Worm (Caenorhabditis elegans): Measurements from ENCODE around the gene bcas-2.

Gene bcas-2

ce11 chrIII:6236649-6237048, 9.0 kb downstream of the bcas-2 start, which contains the start of gene T12A2.21:
Gene T12A2.21 (minus strand): TSS chrIII:6236749.
- no peak for TF ChIP-seq tbx-37 (GFP tag; conservative IDR thresholded peaks at IDR 0.05)
- no peak for TF ChIP-seq scrt-1 (GFP tag; IDR thresholded peaks at IDR 0.05)
- no peak for TF ChIP-seq ama-1 (optimal IDR thresholded peaks at IDR 0.05)
- no peak for TF ChIP-seq tbx-11 (GFP tag; IDR thresholded peaks at IDR 0.05)
- TF ChIP-seq B0310.2 (tag; optimal IDR thresholded peaks at IDR 0.05): no peak
- TF ChIP-seq hmbx-1 (tag; optimal IDR thresholded peaks at IDR 0.05): no peak
- TF ChIP-seq hmg-4 (GFP tag; optimal IDR thresholded peaks at IDR 0.05): no peak
- TF ChIP-seq tra-4 (tag; optimal IDR thresholded peaks at IDR 0.05): no peak
- no peak for TF ChIP-seq pes-1 (GFP tag; IDR thresholded peaks at IDR 0.05)
- no peak for TF ChIP-seq ceh-13 (GFP tag; optimal IDR thresholded peaks at IDR 0.05)
- TF ChIP-seq ceh-36 (tag; optimal IDR thresholded peaks at IDR 0.05): no peak
- TF ChIP-seq aly-1 (tag; optimal IDR thresholded peaks at IDR 0.05): no peak
- no peak for TF ChIP-seq F13C5.2 (tag; optimal IDR thresholded peaks at IDR 0.05)
- TF ChIP-seq ets-7 (tag; optimal IDR thresholded peaks at IDR 0.05): no peak
- no peak for TF ChIP-seq flt-1 (GFP tag; IDR thresholded peaks at IDR 0.05)
- no peak for TF ChIP-seq hnd-1 (tag; optimal IDR thresholded peaks at IDR 0.05)
- TF ChIP-seq sea-1 (GFP tag; conservative IDR thresholded peaks at IDR 0.05): no peak

- no peak for TF ChIP-seq flt-1 (GFP tag; IDR thresholded peaks at IDR 0.05)
- no peak for TF ChIP-seq F13C5.2 (tag; optimal IDR thresholded peaks at IDR 0.05)
- TF ChIP-seq ceh-36 (tag; optimal IDR thresholded peaks at IDR 0.05): no peak
Observed at ce11 chrIII:6231880-6232279, 13.7 kb downstream of the bcas-2 start.

ce11 chrIII:6230870-6231269, 14.8 kb downstream of the bcas-2 start, which contains the start of gene esyt-2:
Gene esyt-2 (minus strand): TSS chrIII:6230970.
- TF ChIP-seq pes-1 (GFP tag; IDR thresholded peaks at IDR 0.05) (no peak), ets-7 (tag; optimal IDR thresholded peaks at IDR 0.05) (no peak), ama-1 (optimal IDR thresholded peaks at IDR 0.05) (no peak), B0310.2 (tag; optimal IDR thresholded peaks at IDR 0.05) (no peak), ceh-13 (GFP tag; optimal IDR thresholded peaks at IDR 0.05) (no peak)

- TF ChIP-seq sea-1 (GFP tag; conservative IDR thresholded peaks at IDR 0.05) (no peak), tra-4 (tag; optimal IDR thresholded peaks at IDR 0.05) (no peak), hmbx-1 (tag; optimal IDR thresholded peaks at IDR 0.05) (no peak), ceh-13 (GFP tag; optimal IDR thresholded peaks at IDR 0.05) (no peak), ama-1 (optimal IDR thresholded peaks at IDR 0.05) (no peak), aly-1 (tag; optimal IDR thresholded peaks at IDR 0.05) (no peak), tbx-37 (GFP tag; conservative IDR thresholded peaks at IDR 0.05) (no peak), hnd-1 (tag; optimal IDR thresholded peaks at IDR 0.05) (no peak), F13C5.2 (tag; optimal IDR thresholded peaks at IDR 0.05) (no peak), pes-1 (GFP tag; IDR thresholded peaks at IDR 0.05) (no peak), scrt-1 (GFP tag; IDR thresholded peaks at IDR 0.05) (no peak), ceh-36 (tag; optimal IDR thresholded peaks at IDR 0.05) (no peak), flt-1 (GFP tag; IDR thresholded peaks at IDR 0.05) (no peak), B0310.2 (tag; optimal IDR thresholded peaks at IDR 0.05) (no peak), hmg-4 (GFP tag; optimal IDR thresholded peaks at IDR 0.05) (no peak), tbx-11 (GFP tag; IDR thresholded peaks at IDR 0.05) (no peak), ets-7 (tag; optimal IDR thresholded peaks at IDR 0.05) (no peak)
Observed at ce11 chrIII:6221403-6221802, 24.2 kb downstream of the bcas-2 start.

- TF ChIP-seq sea-1 (GFP tag; conservative IDR thresholded peaks at IDR 0.05) (no peak), ets-7 (tag; optimal IDR thresholded peaks at IDR 0.05) (no peak), pes-1 (GFP tag; IDR thresholded peaks at IDR 0.05) (no peak), flt-1 (GFP tag; IDR thresholded peaks at IDR 0.05) (no peak), B0310.2 (tag; optimal IDR thresholded peaks at IDR 0.05) (no peak), ceh-36 (tag; optimal IDR thresholded peaks at IDR 0.05) (no peak), tra-4 (tag; optimal IDR thresholded peaks at IDR 0.05) (no peak), ama-1 (optimal IDR thresholded peaks at IDR 0.05) (no peak), tbx-37 (GFP tag; conservative IDR thresholded peaks at IDR 0.05) (no peak), tbx-11 (GFP tag; IDR thresholded peaks at IDR 0.05) (no peak), ceh-13 (GFP tag; optimal IDR thresholded peaks at IDR 0.05) (no peak), F13C5.2 (tag; optimal IDR thresholded peaks at IDR 0.05) (no peak), aly-1 (tag; optimal IDR thresholded peaks at IDR 0.05) (no peak), hmg-4 (GFP tag; optimal IDR thresholded peaks at IDR 0.05) (no peak)
Observed at ce11 chrIII:6216833-6217466, 28.7 kb downstream of the bcas-2 start, which contains the start of gene hot-4. Gene hot-4 (plus strand): TSS chrIII:6217416.

ce11 chrIII:6215943-6216342, 29.7 kb downstream of the bcas-2 start:
- TF ChIP-seq aly-1 (tag; optimal IDR thresholded peaks at IDR 0.05) (no peak), scrt-1 (GFP tag; IDR thresholded peaks at IDR 0.05) (no peak), pes-1 (GFP tag; IDR thresholded peaks at IDR 0.05) (no peak), hmbx-1 (tag; optimal IDR thresholded peaks at IDR 0.05) (no peak), sea-1 (GFP tag; conservative IDR thresholded peaks at IDR 0.05) (no peak)

- no peak for TF ChIP-seq hmg-4 (GFP tag; optimal IDR thresholded peaks at IDR 0.05)
- TF ChIP-seq flt-1 (GFP tag; IDR thresholded peaks at IDR 0.05): no peak
- no peak for TF ChIP-seq hmbx-1 (tag; optimal IDR thresholded peaks at IDR 0.05)
- no peak for TF ChIP-seq tra-4 (tag; optimal IDR thresholded peaks at IDR 0.05)
- TF ChIP-seq ama-1 (optimal IDR thresholded peaks at IDR 0.05): no peak
- no peak for TF ChIP-seq sea-1 (GFP tag; conservative IDR thresholded peaks at IDR 0.05)
- TF ChIP-seq tbx-11 (GFP tag; IDR thresholded peaks at IDR 0.05): no peak
- TF ChIP-seq F13C5.2 (tag; optimal IDR thresholded peaks at IDR 0.05): no peak
- no peak for TF ChIP-seq ceh-36 (tag; optimal IDR thresholded peaks at IDR 0.05)
- TF ChIP-seq pes-1 (GFP tag; IDR thresholded peaks at IDR 0.05): no peak
- no peak for TF ChIP-seq ceh-13 (GFP tag; optimal IDR thresholded peaks at IDR 0.05)
- TF ChIP-seq scrt-1 (GFP tag; IDR thresholded peaks at IDR 0.05): no peak
- no peak for TF ChIP-seq ets-7 (tag; optimal IDR thresholded peaks at IDR 0.05)
- TF ChIP-seq hnd-1 (tag; optimal IDR thresholded peaks at IDR 0.05): no peak
- no peak for TF ChIP-seq aly-1 (tag; optimal IDR thresholded peaks at IDR 0.05)
Observed at ce11 chrIII:6215476-6215875, 30.2 kb downstream of the bcas-2 start, which contains the start of gene C23G10.11. Gene C23G10.11 (minus strand): TSS chrIII:6215576.
